Fruit fly (Drosophila melanogaster): ENCODE results near the gene ash1.

The ash1 gene

DNA sequence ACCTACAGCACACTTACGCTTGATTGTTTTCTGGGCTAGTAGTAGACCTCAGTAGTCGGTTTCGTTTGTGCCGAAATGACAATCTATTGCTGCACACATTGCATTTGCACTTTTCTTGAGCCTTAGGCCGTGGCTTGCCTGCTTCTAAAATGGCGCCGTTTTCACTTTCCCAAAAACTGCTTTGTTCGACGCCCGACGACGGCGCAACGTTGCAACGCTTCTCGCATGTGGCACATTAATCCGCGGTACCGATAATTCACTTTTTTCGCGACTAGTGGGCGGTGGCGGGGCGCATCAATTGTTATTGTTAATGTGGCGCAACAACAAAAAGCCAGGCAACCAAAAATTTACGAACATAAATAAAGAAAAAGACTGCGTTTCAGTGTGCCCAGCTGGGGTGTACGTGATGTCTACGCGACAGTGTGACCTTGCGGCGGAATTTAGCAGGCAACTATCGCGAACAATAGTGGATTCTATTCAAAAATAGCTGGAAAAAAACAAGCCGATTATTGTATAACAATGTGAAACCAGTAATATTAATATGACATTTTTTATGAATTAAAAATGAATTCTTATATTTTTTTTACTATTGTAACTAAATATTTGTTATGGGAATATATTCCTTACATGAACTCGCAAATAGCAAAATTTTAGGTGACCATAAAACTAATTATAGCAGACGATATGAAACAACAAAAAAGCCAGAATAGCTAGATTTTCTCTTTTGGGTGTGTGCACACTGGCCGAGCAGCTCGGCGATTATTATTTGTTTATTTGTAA, at the start of gene ash1, which contains the start of gene Taf6:
TSS of gene ash1 (minus strand) at position 387 of the 780 bp plus-strand sequence.
TSS of gene Taf6 (plus strand) at position 720 of the 780 bp plus-strand sequence.
- TF ChIP-seq vri (GFP tag; optimal IDR thresholded peaks at IDR 0.05): no peak
- peak; percentile 13 for TF ChIP-seq Eip93F (GFP tag; optimal IDR thresholded peaks at IDR 0.05)
- no peak for TF ChIP-seq CG15336 (GFP tag; IDR thresholded peaks at IDR 0.05)
- peak; percentile 89 for TF ChIP-seq Blimp-1 (GFP tag; optimal IDR thresholded peaks at IDR 0.05)

DNA sequence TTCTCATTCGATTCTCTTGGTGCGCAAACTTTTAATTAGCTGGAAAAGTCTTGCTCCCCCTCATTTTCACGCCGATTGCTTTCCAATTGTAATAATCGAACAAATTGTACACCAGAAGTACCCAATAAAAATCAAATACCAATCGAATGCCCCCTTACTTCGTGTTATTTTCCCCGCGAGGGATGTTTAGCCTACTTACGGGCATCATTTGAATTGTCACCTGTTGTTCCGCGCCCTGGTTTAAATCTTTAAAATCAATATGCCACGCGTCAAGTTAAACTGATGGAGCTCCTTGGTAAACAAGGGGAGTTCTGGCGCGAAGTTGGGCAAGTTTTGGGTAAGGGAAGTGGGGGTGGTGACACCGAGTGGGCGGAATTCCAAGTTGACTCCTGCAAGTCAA, 47.7 kb upstream of the ash1 start:
- TF ChIP-seq fd85E (GFP tag; optimal IDR thresholded peaks at IDR 0.05) (no peak), CG6276 (GFP tag; optimal IDR thresholded peaks at IDR 0.05) (no peak), CG31627 (GFP tag; optimal IDR thresholded peaks at IDR 0.05) (no peak), ss (GFP tag; optimal IDR thresholded peaks at IDR 0.05) (no peak), CG1621 (tag; optimal IDR thresholded peaks at IDR 0.05) (no peak), net (GFP tag; optimal IDR thresholded peaks at IDR 0.05) (no peak), Eip93F (GFP tag; optimal IDR thresholded peaks at IDR 0.05) (no peak), CG15336 (GFP tag; IDR thresholded peaks at IDR 0.05) (no peak), CG8119 (GFP tag; IDR thresholded peaks at IDR 0.05) (no peak), CG6854 (GFP tag; optimal IDR thresholded peaks at IDR 0.05) (no peak), CG6792 (GFP tag; optimal IDR thresholded peaks at IDR 0.05) (no peak), CG4318 (GFP tag; optimal IDR thresholded peaks at IDR 0.05) (no peak), Sox14 (GFP tag; optimal IDR thresholded peaks at IDR 0.05) (no peak), dsx (GFP tag; optimal IDR thresholded peaks at IDR 0.05; ENCODE audit: poor library complexity, severe bottlenecking) (no peak), salr (GFP tag; optimal IDR thresholded peaks at IDR 0.05) (no peak), CG11294 (GFP tag; IDR thresholded peaks at IDR 0.05) (no peak), CG8632 (GFP tag; optimal IDR thresholded peaks at IDR 0.05) (no peak), Eip75B (GFP tag; optimal IDR thresholded peaks at IDR 0.05) (no peak)

DNA sequence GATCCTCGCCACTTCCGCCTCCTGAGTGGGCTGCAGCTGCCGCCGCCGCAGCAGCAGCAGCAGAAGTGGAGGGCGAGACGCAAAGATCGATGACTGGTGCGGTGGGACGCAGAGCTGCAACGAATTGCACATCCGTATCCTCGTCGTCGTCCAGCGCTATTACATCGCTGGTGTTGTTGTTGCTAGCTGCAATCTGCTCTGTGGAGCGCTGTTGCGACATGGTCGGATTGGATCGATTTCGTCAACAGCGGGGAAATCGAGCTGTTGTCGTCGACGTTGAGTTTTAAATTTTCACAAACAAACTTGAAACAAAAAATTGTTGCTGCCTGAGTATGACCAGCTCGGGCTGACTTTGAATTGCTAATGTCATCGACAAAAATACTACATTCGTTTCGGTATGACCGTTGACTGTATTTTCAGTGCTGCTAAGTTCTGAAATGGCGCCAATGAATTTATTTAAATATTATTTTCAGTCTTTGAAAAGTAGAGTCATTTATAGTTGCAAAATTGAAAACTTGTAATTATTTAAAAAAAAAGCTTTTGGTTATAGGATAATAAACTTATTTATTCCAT, 44.0 kb upstream of the ash1 start, which contains the start of gene Rnf146:
TSS of gene Rnf146 (minus strand) at position 369 of the 573 bp plus-strand sequence.
- TF ChIP-seq achi (GFP tag; optimal IDR thresholded peaks at IDR 0.05) (peak; percentile 75), CG15336 (GFP tag; IDR thresholded peaks at IDR 0.05) (peak; percentile 29; the same call in 1 of the 2 replicates), esn (GFP tag; optimal IDR thresholded peaks at IDR 0.05) (peak; percentile 19), CG6854 (GFP tag; optimal IDR thresholded peaks at IDR 0.05) (peak; percentile 58), Hr4 (GFP tag; optimal IDR thresholded peaks at IDR 0.05) (no peak), Lpt (GFP tag; optimal IDR thresholded peaks at IDR 0.05) (no peak)

DNA sequence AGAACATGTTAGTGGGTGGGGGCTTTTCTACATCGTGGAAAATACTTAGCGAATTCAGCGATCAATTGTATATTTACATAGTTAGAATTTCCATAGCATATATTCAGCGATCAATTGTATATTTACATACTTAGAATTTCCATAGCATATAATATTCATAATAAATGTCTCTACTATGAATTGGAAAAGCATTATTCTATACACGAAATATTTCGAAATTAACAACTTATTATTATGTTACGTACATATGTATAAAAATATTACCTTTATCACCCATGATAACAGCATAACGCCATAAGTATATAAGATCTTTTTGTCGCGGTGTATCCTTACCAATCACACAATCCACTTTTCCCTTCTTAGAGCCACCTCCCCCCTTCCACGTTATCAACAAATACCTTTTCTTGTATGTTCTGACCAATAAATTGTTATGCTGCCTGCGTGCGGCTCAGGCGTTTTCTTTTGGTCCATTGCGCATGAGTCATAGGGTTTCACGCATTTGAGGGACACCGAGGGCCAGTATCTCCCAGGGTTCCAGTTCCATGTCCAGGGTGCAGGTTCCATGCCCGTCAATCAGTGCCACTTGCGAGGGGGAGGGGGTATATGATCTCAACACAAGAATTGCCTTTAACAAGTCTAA, 38.4 kb upstream of the ash1 start:
- TF ChIP-seq Sox14 (GFP tag; optimal IDR thresholded peaks at IDR 0.05): peak; percentile 8
- peak; percentile 13 for TF ChIP-seq OdsH (GFP tag; optimal IDR thresholded peaks at IDR 0.05)
- TF ChIP-seq vri (GFP tag; optimal IDR thresholded peaks at IDR 0.05): no peak
- TF ChIP-seq Hr38 (GFP tag; optimal IDR thresholded peaks at IDR 0.05): no peak
- peak; percentile 47 for TF ChIP-seq Met (GFP tag; optimal IDR thresholded peaks at IDR 0.05)
- peak; percentile 27 for TF ChIP-seq Sox102F (GFP tag; optimal IDR thresholded peaks at IDR 0.05)
- no peak for TF ChIP-seq CG3919 (GFP tag; optimal IDR thresholded peaks at IDR 0.05)
- TF ChIP-seq Gug (GFP tag; IDR thresholded peaks at IDR 0.05): no peak
- no peak for TF ChIP-seq spab (GFP tag; optimal IDR thresholded peaks at IDR 0.05)
- peak; percentile 38 for TF ChIP-seq CG3032 (tag; optimal IDR thresholded peaks at IDR 0.05)
- TF ChIP-seq Hr39 (GFP tag; optimal IDR thresholded peaks at IDR 0.05): no peak
- TF ChIP-seq esn (GFP tag; optimal IDR thresholded peaks at IDR 0.05): peak; percentile 52
- TF ChIP-seq fkh (GFP tag; optimal IDR thresholded peaks at IDR 0.05): peak; percentile 67
- peak; percentile 17 for TF ChIP-seq CG6808 (GFP tag; optimal IDR thresholded peaks at IDR 0.05)
- TF ChIP-seq fd59A (GFP tag; optimal IDR thresholded peaks at IDR 0.05): no peak
- no peak for TF ChIP-seq topi (GFP tag; optimal IDR thresholded peaks at IDR 0.05)
- no peak for TF ChIP-seq svp (GFP tag)
- peak; percentile 8 for TF ChIP-seq cyc (GFP tag; optimal IDR thresholded peaks at IDR 0.05)
- TF ChIP-seq CG10669 (GFP tag; optimal IDR thresholded peaks at IDR 0.05): no peak
- TF ChIP-seq acj6 (GFP tag; optimal IDR thresholded peaks at IDR 0.05): peak; percentile 10
- TF ChIP-seq salr (GFP tag; optimal IDR thresholded peaks at IDR 0.05): no peak
- no peak for TF ChIP-seq CG8319 (GFP tag; optimal IDR thresholded peaks at IDR 0.05)
- no peak for TF ChIP-seq CG9139 (GFP tag; optimal IDR thresholded peaks at IDR 0.05)
